Fruit fly (Drosophila melanogaster) whole organism, embryonic: ENCODE data around the gene Phae1.

ENCODE experiments used
- CG12104 ChIP-seq: fragments of 200-800 bp; sonication (Bioruptor generic); optimal IDR thresholded peaks from 3 replicates; lab custom pipeline; 2016; ENCODE audit warnings: missing biosample characterization, missing genetic modification characterization
- CG13296 ChIP-seq: fragments of 200-800 bp; sonication (Bioruptor generic); optimal IDR thresholded peaks from 3 replicates; lab custom pipeline; 2018; ENCODE audit warnings: missing biosample characterization, mild to moderate bottlenecking, missing genetic modification characterization
- CG15696 ChIP-seq: fragments of 200-800 bp; sonication (Bioruptor generic); optimal IDR thresholded peaks from 2 replicates; lab custom pipeline; 2019; ENCODE audit warnings: missing biosample characterization, mild to moderate bottlenecking, missing genetic modification characterization, moderate library complexity
- CG6854 ChIP-seq: fragments of 200-800 bp; sonication (Bioruptor generic); optimal IDR thresholded peaks from 3 replicates; lab custom pipeline; 2017; ENCODE audit warnings: missing biosample characterization, mild to moderate bottlenecking, missing genetic modification characterization
- CG8478 ChIP-seq: fragments of >200 bp; optimal IDR thresholded peaks from 2 replicates; lab custom pipeline; 2018
- Dek ChIP-seq: fragments of 200-800 bp; sonication (Bioruptor generic); optimal IDR thresholded peaks from 3 replicates; lab custom pipeline; 2019; ENCODE audit warnings: missing biosample characterization, mild to moderate bottlenecking, missing genetic modification characterization, moderate library complexity
- Dref ChIP-seq: fragments of 200-800 bp; sonication (Bioruptor generic); IDR thresholded peaks from 2 replicates; pipeline ENCODE4 v1.3.6; 2022; ENCODE audit warnings: missing biosample characterization, missing genetic modification characterization
- HLH3B ChIP-seq: fragments of 200-800 bp; sonication (Bioruptor generic); IDR thresholded peaks from 2 replicates; pipeline ENCODE4 v1.3.6; 2022; ENCODE audit warnings: missing biosample characterization, missing genetic modification characterization
- HLH54F ChIP-seq: fragments of 200-800 bp; sonication (Bioruptor generic); optimal IDR thresholded peaks from 3 replicates; lab custom pipeline; 2016; ENCODE audit warnings: missing biosample characterization, missing genetic modification characterization
- tgo ChIP-seq: fragments of 200-800 bp; sonication (Bioruptor generic); IDR thresholded peaks from 3 replicates; pipeline ENCODE4 v1.3.6; 2022; ENCODE audit warnings: missing biosample characterization, missing genetic modification characterization
- vvl ChIP-seq: fragments of 200-800 bp; sonication (Bioruptor generic); IDR thresholded peaks from 2 replicates; pipeline ENCODE4 v1.3.6; 2022; ENCODE audit warnings: missing biosample characterization, missing genetic modification characterization

dm6 chr2L:12085010-12085409 is 24.2 kb upstream of the Phae1 start:
- TF ChIP-seq CG12104 (GFP tag; lab: Kevin White, UChicago) (no peak), HLH3B (GFP tag; lab: Robert Waterston, UW) (no peak), CG13296 (GFP tag; lab: Kevin White, UChicago) (no peak), HLH54F (GFP tag; lab: Kevin White, UChicago) (no peak), Dek (tag; lab: Kevin White, UChicago) (no peak), tgo (GFP tag; lab: Robert Waterston, UW) (no peak), CG15696 (tag; lab: Kevin White, UChicago) (no peak), vvl (GFP tag; lab: Robert Waterston, UW) (no peak), Dref (GFP tag; lab: Robert Waterston, UW) (no peak), CG8478 (lab: Kevin White, UChicago) (no peak), CG6854 (GFP tag; lab: Kevin White, UChicago) (no peak)
